Fruit fly (Drosophila melanogaster): ENCODE data around the gene Fim.

Fim gene

dm6 chrX:17290154-17290959 lies 11.4 kb downstream of the Fim start:
- TF ChIP-seq eg (GFP tag; IDR thresholded peaks at IDR 0.05) (no peak), pdm3 (GFP tag; optimal IDR thresholded peaks at IDR 0.05) (no peak), vri (GFP tag; optimal IDR thresholded peaks at IDR 0.05) (peak; percentile 90)

- TF ChIP-seq CG9139 (GFP tag; optimal IDR thresholded peaks at IDR 0.05): no peak
- TF ChIP-seq vri (GFP tag; optimal IDR thresholded peaks at IDR 0.05): peak; percentile 4
- peak; percentile 81 for TF ChIP-seq svp (GFP tag)
Measured at dm6 chrX:17289225-17289624, 12.5 kb downstream of the Fim start.

DNA sequence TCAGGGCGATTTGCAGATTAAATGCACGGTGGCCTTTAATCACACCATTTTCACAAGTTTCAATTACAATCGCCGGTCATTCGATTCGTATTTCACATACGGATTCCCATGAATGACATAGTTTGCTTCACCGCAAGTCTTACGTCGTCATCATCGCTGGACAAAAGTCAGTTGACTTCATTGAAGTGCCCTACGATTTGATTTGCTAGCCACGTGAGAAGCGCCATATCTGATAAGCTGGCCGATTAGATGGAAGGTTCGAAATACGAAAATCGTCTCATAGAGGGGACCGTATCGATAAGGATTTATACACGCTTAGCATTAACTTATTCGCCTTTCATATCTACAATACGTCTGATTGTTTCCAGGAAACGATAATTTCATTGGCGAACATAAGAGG lies 16.7 kb downstream of the Fim start:
- TF ChIP-seq Eip78C (GFP tag) (peak; percentile 16), Eip93F (GFP tag; optimal IDR thresholded peaks at IDR 0.05) (no peak), CG11902 (GFP tag; optimal IDR thresholded peaks at IDR 0.05) (no peak), eg (GFP tag; IDR thresholded peaks at IDR 0.05) (no peak), vri (GFP tag; optimal IDR thresholded peaks at IDR 0.05) (no peak), Smox (GFP tag; optimal IDR thresholded peaks at IDR 0.05) (no peak)

DNA sequence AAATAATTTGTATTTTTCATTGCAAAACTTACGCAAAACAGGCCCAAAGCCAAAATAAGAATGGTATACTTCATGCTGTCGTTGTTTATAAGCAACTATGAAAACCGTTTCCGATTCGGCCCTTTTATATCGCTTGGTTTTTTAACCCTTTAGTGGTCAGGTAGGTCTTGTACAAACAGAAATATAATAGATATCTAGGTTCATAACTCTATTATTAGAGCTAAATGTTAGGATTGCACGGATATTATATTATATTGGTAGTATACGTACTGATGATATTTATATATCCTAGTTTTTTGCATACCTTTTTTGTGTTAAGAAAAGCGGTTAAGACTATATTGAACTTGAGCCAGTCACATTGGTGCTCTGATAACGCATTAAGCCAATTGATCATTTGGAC lies 17.3 kb downstream of the Fim start, which contains the start of gene CG8661:
Gene CG8661, minus strand, starts transcription at position 101 of the 400 bp plus-strand sequence.
- TF ChIP-seq CG10631 (GFP tag; optimal IDR thresholded peaks at IDR 0.05) (no peak), CG15336 (GFP tag; IDR thresholded peaks at IDR 0.05) (no peak), Lpt (GFP tag; optimal IDR thresholded peaks at IDR 0.05) (no peak), CG6854 (GFP tag; optimal IDR thresholded peaks at IDR 0.05) (no peak), Sox14 (GFP tag; optimal IDR thresholded peaks at IDR 0.05) (no peak), Eip78C (GFP tag) (no peak), CG6808 (GFP tag; optimal IDR thresholded peaks at IDR 0.05) (no peak), fd85E (GFP tag; optimal IDR thresholded peaks at IDR 0.05) (no peak), vri (GFP tag; optimal IDR thresholded peaks at IDR 0.05) (no peak), CG16779 (tag; optimal IDR thresholded peaks at IDR 0.05) (no peak), CG8319 (GFP tag; optimal IDR thresholded peaks at IDR 0.05) (no peak)

DNA sequence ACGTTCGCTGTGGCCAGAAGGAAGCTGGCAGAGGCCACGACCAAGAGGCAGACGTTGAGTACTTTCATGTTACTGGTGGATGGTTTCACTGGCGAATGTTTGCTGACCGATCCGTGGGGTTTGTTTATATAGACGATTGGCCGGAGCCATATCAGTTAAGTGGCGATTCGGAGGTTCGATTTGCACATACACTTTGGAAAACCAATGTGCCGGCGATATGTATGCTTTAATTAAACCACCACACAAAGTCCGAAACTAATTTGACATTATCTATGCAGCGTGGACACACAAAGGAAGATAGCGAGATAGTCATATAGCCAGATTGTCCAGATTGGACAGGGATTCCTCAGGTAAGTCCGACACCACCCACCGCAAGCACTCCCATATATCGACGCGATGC lies 19.1 kb downstream of the Fim start, which contains the start of gene CG8664:
Gene CG8664, minus strand, starts transcription at position 101 of the 400 bp plus-strand sequence.
- TF ChIP-seq CG32006 (GFP tag; optimal IDR thresholded peaks at IDR 0.05) (no peak), Smox (GFP tag; optimal IDR thresholded peaks at IDR 0.05) (no peak), dsx (GFP tag; optimal IDR thresholded peaks at IDR 0.05; ENCODE audit: poor library complexity, severe bottlenecking) (no peak), vri (GFP tag; optimal IDR thresholded peaks at IDR 0.05) (no peak), Eip75B (GFP tag; optimal IDR thresholded peaks at IDR 0.05) (no peak), dac (GFP tag; optimal IDR thresholded peaks at IDR 0.05) (no peak), Hr4 (GFP tag; optimal IDR thresholded peaks at IDR 0.05) (no peak), Eip78C (GFP tag) (no peak), fd59A (GFP tag; optimal IDR thresholded peaks at IDR 0.05) (no peak), ss (GFP tag; optimal IDR thresholded peaks at IDR 0.05) (no peak), Sox102F (GFP tag; optimal IDR thresholded peaks at IDR 0.05) (no peak), OdsH (GFP tag; optimal IDR thresholded peaks at IDR 0.05) (no peak), eg (GFP tag; IDR thresholded peaks at IDR 0.05) (no peak), Eip93F (GFP tag; optimal IDR thresholded peaks at IDR 0.05) (no peak), Ets96B (tag; optimal IDR thresholded peaks at IDR 0.05) (no peak), Sox15 (GFP tag; optimal IDR thresholded peaks at IDR 0.05) (no peak), net (GFP tag; optimal IDR thresholded peaks at IDR 0.05) (no peak), CG16779 (tag; optimal IDR thresholded peaks at IDR 0.05) (no peak)

DNA sequence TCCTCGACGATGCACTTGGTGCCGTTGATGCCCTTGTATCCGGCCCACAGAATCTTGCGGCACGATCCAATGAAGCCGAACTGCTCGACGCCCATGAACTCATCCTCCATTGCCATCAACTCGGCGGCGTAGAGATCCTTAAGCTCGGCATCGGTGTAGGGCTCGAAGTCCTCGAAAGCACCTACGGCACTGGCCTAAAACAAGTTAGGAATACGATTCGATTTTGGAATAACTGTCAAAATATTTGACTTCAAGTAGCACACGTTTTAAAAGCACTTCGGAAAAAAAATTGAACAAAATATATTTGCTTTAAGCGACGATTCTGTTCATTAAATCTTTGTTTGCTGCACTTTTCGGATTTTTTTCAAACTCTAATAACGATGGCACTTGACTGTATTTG lies 19.5 kb downstream of the Fim start, which contains the start of gene CG5445:
Gene CG5445, plus strand, starts transcription at position 301 of the 400 bp plus-strand sequence.
- no peak for TF ChIP-seq CG4318 (GFP tag; optimal IDR thresholded peaks at IDR 0.05)
- TF ChIP-seq Sox14 (GFP tag; optimal IDR thresholded peaks at IDR 0.05): no peak
- TF ChIP-seq CG11902 (GFP tag; optimal IDR thresholded peaks at IDR 0.05): no peak
- TF ChIP-seq Ets21C (GFP tag; optimal IDR thresholded peaks at IDR 0.05): no peak
- no peak for TF ChIP-seq CG8319 (GFP tag; optimal IDR thresholded peaks at IDR 0.05)
- no peak for TF ChIP-seq CG31627 (GFP tag; optimal IDR thresholded peaks at IDR 0.05)
- TF ChIP-seq Eip75B (GFP tag; optimal IDR thresholded peaks at IDR 0.05): no peak
- TF ChIP-seq CG8632 (GFP tag; optimal IDR thresholded peaks at IDR 0.05): no peak
- no peak for TF ChIP-seq salr (GFP tag; optimal IDR thresholded peaks at IDR 0.05)
- no peak for TF ChIP-seq CG11762 (GFP tag; optimal IDR thresholded peaks at IDR 0.05; ENCODE audit: insufficient read depth)
- TF ChIP-seq acj6 (GFP tag; optimal IDR thresholded peaks at IDR 0.05): no peak
- TF ChIP-seq vri (GFP tag; optimal IDR thresholded peaks at IDR 0.05): no peak
- no peak for TF ChIP-seq dsx (GFP tag; optimal IDR thresholded peaks at IDR 0.05; ENCODE audit: poor library complexity, severe bottlenecking)
- TF ChIP-seq Lpt (GFP tag; optimal IDR thresholded peaks at IDR 0.05): no peak
- TF ChIP-seq Eip78C (GFP tag): no peak
- TF ChIP-seq CG3919 (GFP tag; optimal IDR thresholded peaks at IDR 0.05): no peak

Measured in whole organism, prepupa.